Worm (Caenorhabditis elegans) whole organism, L1 larva: Measurements from ENCODE around the gene smc-5.

ENCODE experiments used
- C04F5.9 ChIP-seq: sonication (generic microtip); optimal IDR thresholded peaks from 2 replicates; lab custom pipeline; 2016; ENCODE audit warnings: missing genetic modification characterization, missing compliant biosample characterization
- C16A3.4 ChIP-seq: fragments of 150-350 bp; optimal IDR thresholded peaks from 2 replicates; lab custom pipeline; 2014; ENCODE audit warnings: missing biosample characterization, missing genetic modification characterization
- C34B4.2 ChIP-seq: sonication (generic microtip); optimal IDR thresholded peaks from 2 replicates; lab custom pipeline; 2017; ENCODE audit warnings: mild to moderate bottlenecking, missing genetic modification characterization, missing compliant biosample characterization
- F16B12.6 ChIP-seq: fragments of 150-350 bp; optimal IDR thresholded peaks from 2 replicates; lab custom pipeline; 2014; ENCODE audit warnings: missing biosample characterization, missing genetic modification characterization
- alr-1 ChIP-seq: fragments of 200-800 bp; sonication (Bioruptor generic); optimal IDR thresholded peaks from 2 replicates; lab custom pipeline; 2018; ENCODE audit warnings: borderline replicate concordance, mild to moderate bottlenecking, missing genetic modification characterization, missing compliant biosample characterization
- aly-2 ChIP-seq: fragments of 150-350 bp; optimal IDR thresholded peaks from 2 replicates; lab custom pipeline; 2014; ENCODE audit warnings: missing biosample characterization, missing genetic modification characterization
- ceh-63 ChIP-seq: fragments of 200-800 bp; sonication (Bioruptor generic); optimal IDR thresholded peaks from 2 replicates; lab custom pipeline; 2018; ENCODE audit warnings: mild to moderate bottlenecking, missing genetic modification characterization, missing compliant biosample characterization
- ceh-8 ChIP-seq: fragments of 200-800 bp; sonication (Bioruptor generic); optimal IDR thresholded peaks from 2 replicates; lab custom pipeline; 2018; ENCODE audit warnings: mild to moderate bottlenecking, missing genetic modification characterization, moderate library complexity, missing compliant biosample characterization
- ceh-82 ChIP-seq, 3 experiments: fragments of 150-350 bp in 1 of 3; sonication (generic microtip) in 2 of 3; optimal IDR thresholded peaks; 2 replicates each; lab custom pipeline; 2014 to 2017; ENCODE audit warnings: missing biosample characterization in 3 of 3, missing genetic modification characterization in 3 of 3
- dsc-1 ChIP-seq: sonication (generic microtip); optimal IDR thresholded peaks from 2 replicates; lab custom pipeline; 2016; ENCODE audit warnings: mild to moderate bottlenecking, missing genetic modification characterization, missing compliant biosample characterization
- efl-1 ChIP-seq, 4 experiments: fragments of 150-350 bp; optimal IDR thresholded peaks in 3 of 4; peaks in 1 of 4; 1 replicate in 1 of 4; 2 replicates in 3 of 4; lab custom pipeline; 2014; ENCODE audit warnings: missing biosample characterization in 2 of 4, missing genetic modification characterization in 2 of 4, missing genetic modification reagents in 2 of 4
- elt-2 ChIP-seq: sonication (generic microtip); optimal IDR thresholded peaks from 2 replicates; lab custom pipeline; 2016; ENCODE audit warnings: missing genetic modification characterization, mild to moderate bottlenecking, inconsistent platforms, missing compliant biosample characterization, missing genetic modification reagents
- fos-1 ChIP-seq: fragments of 150-350 bp; optimal IDR thresholded peaks from 2 replicates; lab custom pipeline; 2014; ENCODE audit warnings: missing biosample characterization, missing genetic modification characterization
- hlh-4 ChIP-seq: sonication (generic microtip); optimal IDR thresholded peaks from 2 replicates; lab custom pipeline; 2016; ENCODE audit warnings: mild to moderate bottlenecking, missing genetic modification characterization, missing compliant biosample characterization
- irx-1 ChIP-seq: sonication (generic microtip); optimal IDR thresholded peaks from 2 replicates; lab custom pipeline; 2016; ENCODE audit warnings: missing genetic modification characterization, missing compliant biosample characterization
- lin-13 ChIP-seq: fragments of 150-350 bp; optimal IDR thresholded peaks from 2 replicates; lab custom pipeline; 2014; ENCODE audit warnings: missing biosample characterization, missing genetic modification reagents, missing genetic modification characterization
- lin-14 ChIP-seq: fragments of 200-800 bp; sonication (Bioruptor generic); optimal IDR thresholded peaks from 2 replicates; lab custom pipeline; 2018; ENCODE audit warnings: mild to moderate bottlenecking, missing genetic modification characterization, moderate library complexity, missing compliant biosample characterization
- lin-35 ChIP-seq, 2 experiments: fragments of 150-350 bp; optimal IDR thresholded peaks; 2 replicates each; lab custom pipeline; 2014; ENCODE audit warnings: missing biosample characterization in 2 of 2, missing genetic modification characterization in 2 of 2, missing genetic modification reagents in 2 of 2
- lsy-2 ChIP-seq, 2 experiments: fragments of 150-350 bp; optimal IDR thresholded peaks; 2 replicates each; lab custom pipeline; 2014; ENCODE audit warnings: missing biosample characterization in 2 of 2, missing genetic modification characterization in 2 of 2
- mep-1 ChIP-seq: fragments of 150-350 bp; optimal IDR thresholded peaks from 2 replicates; lab custom pipeline; 2014; ENCODE audit warnings: missing biosample characterization, missing genetic modification characterization
- nhr-11 ChIP-seq: fragments of 150-350 bp; optimal IDR thresholded peaks from 2 replicates; lab custom pipeline; 2014; ENCODE audit warnings: missing biosample characterization, missing genetic modification characterization
- nhr-12 ChIP-seq: sonication (generic microtip); optimal IDR thresholded peaks from 2 replicates; lab custom pipeline; 2017; ENCODE audit warnings: missing biosample characterization, missing genetic modification characterization
- nhr-19 ChIP-seq: fragments of 200-800 bp; sonication (Bioruptor generic); conservative IDR thresholded peaks from 2 replicates; pipeline ENCODE4 v1.3.6; 2022; ENCODE audit warnings: missing genetic modification characterization, missing compliant biosample characterization
- nhr-20 ChIP-seq: sonication (generic microtip); optimal IDR thresholded peaks from 2 replicates; lab custom pipeline; 2016; ENCODE audit warnings: mild to moderate bottlenecking, missing genetic modification characterization, missing compliant biosample characterization
- nhr-237 ChIP-seq: fragments of 150-350 bp; optimal IDR thresholded peaks from 2 replicates; lab custom pipeline; 2014; ENCODE audit warnings: missing biosample characterization, missing genetic modification characterization
- nhr-28 ChIP-seq: fragments of 150-350 bp; optimal IDR thresholded peaks from 2 replicates; lab custom pipeline; 2014; ENCODE audit warnings: missing biosample characterization, missing genetic modification characterization
- nhr-71 ChIP-seq: sonication (generic microtip); optimal IDR thresholded peaks from 2 replicates; lab custom pipeline; 2016; ENCODE audit warnings: mild to moderate bottlenecking, missing genetic modification characterization, moderate library complexity, missing compliant biosample characterization
- nhr-76 ChIP-seq: sonication (generic microtip); optimal IDR thresholded peaks from 2 replicates; lab custom pipeline; 2017; ENCODE audit warnings: missing biosample characterization, missing genetic modification characterization
- nhr-85 ChIP-seq: sonication (generic microtip); peaks from one replicate; lab custom pipeline; 2016; ENCODE audit warnings: missing genetic modification characterization, inconsistent platforms, missing compliant biosample characterization
- pag-3 ChIP-seq: sonication (generic microtip); optimal IDR thresholded peaks from 2 replicates; lab custom pipeline; 2017; ENCODE audit warnings: missing genetic modification characterization, mild to moderate bottlenecking, missing compliant biosample characterization, antibody characterized with exemption, borderline replicate concordance; ENCODE audit not compliant: insufficient read depth
- pax-3 ChIP-seq: fragments of 200-800 bp; sonication (Bioruptor generic); optimal IDR thresholded peaks from 2 replicates; lab custom pipeline; 2018; ENCODE audit warnings: mild to moderate bottlenecking, missing genetic modification characterization, moderate library complexity, missing compliant biosample characterization
- rnt-1 ChIP-seq: sonication (generic microtip); optimal IDR thresholded peaks from 2 replicates; lab custom pipeline; 2016; ENCODE audit warnings: mild to moderate bottlenecking, missing genetic modification characterization, moderate library complexity, missing compliant biosample characterization
- sox-4 ChIP-seq: sonication (generic microtip); optimal IDR thresholded peaks from 2 replicates; lab custom pipeline; 2016; ENCODE audit warnings: missing genetic modification characterization, missing compliant biosample characterization
- tlp-1 ChIP-seq: fragments of 150-350 bp; optimal IDR thresholded peaks from 2 replicates; lab custom pipeline; 2014; ENCODE audit warnings: missing biosample characterization, missing genetic modification characterization
- unc-130 ChIP-seq: fragments of 150-350 bp; optimal IDR thresholded peaks from 2 replicates; lab custom pipeline; 2017; ENCODE audit warnings: missing biosample characterization, missing genetic modification characterization, inconsistent platforms
- unc-30 ChIP-seq: sonication (generic microtip); optimal IDR thresholded peaks from 2 replicates; lab custom pipeline; 2017; ENCODE audit warnings: missing biosample characterization, missing genetic modification characterization
- unc-62 ChIP-seq: fragments of 150-350 bp; optimal IDR thresholded peaks from 2 replicates; lab custom pipeline; 2014; ENCODE audit warnings: missing biosample characterization, missing genetic modification reagents, missing genetic modification characterization
- unc-86 ChIP-seq: sonication (generic microtip); optimal IDR thresholded peaks from 2 replicates; lab custom pipeline; 2016; ENCODE audit warnings: missing genetic modification characterization, missing compliant biosample characterization
- xbp-1 ChIP-seq: sonication (generic microtip); optimal IDR thresholded peaks from 2 replicates; lab custom pipeline; 2016; ENCODE audit warnings: missing genetic modification characterization, missing compliant biosample characterization
- ztf-11 ChIP-seq, 2 experiments: sonication (generic microtip); optimal IDR thresholded peaks; 2 replicates each; lab custom pipeline; 2016 to 2017; ENCODE audit warnings: missing genetic modification characterization in 2 of 2, missing biosample characterization in 1 of 2, missing compliant biosample characterization in 1 of 2

Gene smc-5

ce11 chrII:5019389-5020108 is 42.4 kb upstream of the smc-5 start (continued):
- TF ChIP-seq hlh-4 (tag; lab: Kevin White, UChicago) (no peak), ztf-11 (tag; optimal IDR thresholded peaks at IDR 0.05; lab: Kevin White, UChicago) (no peak), ceh-8 (GFP tag; lab: Kevin White, UChicago) (no peak), nhr-12 (no peak)

ce11 chrII:5020513-5021081 is 41.3 kb upstream of the smc-5 start:
- TF ChIP-seq nhr-11 (tag; lab: Kevin White, UChicago): no peak
- no peak for TF ChIP-seq sox-4
- no peak for TF ChIP-seq alr-1 (tag; lab: Kevin White, UChicago)
- no peak for TF ChIP-seq pag-3 (tag; lab: Kevin White, UChicago)
- no peak for TF ChIP-seq tlp-1 (tag; lab: Kevin White, UChicago)
- TF ChIP-seq lin-14 (GFP tag; lab: Kevin White, UChicago): peak; percentile 39
- no peak for TF ChIP-seq nhr-28 (tag; lab: Kevin White, UChicago)
- TF ChIP-seq rnt-1: peak; percentile 21
- no peak for TF ChIP-seq fos-1
- no peak for TF ChIP-seq efl-1 (optimal IDR thresholded peaks at IDR 0.05; lab: Kevin White, UChicago)
- peak in 1 of 2 experiments; percentile 62 for TF ChIP-seq efl-1 (GFP tag; optimal IDR thresholded peaks at IDR 0.05 in 1 of 2; lab: Kevin White, UChicago)
- no peak for TF ChIP-seq ceh-63 (GFP tag; lab: Kevin White, UChicago)
- no peak for TF ChIP-seq unc-62 (GFP tag; lab: Kevin White, UChicago)
- no peak for TF ChIP-seq ztf-11 (tag; optimal IDR thresholded peaks at IDR 0.05; lab: Kevin White, UChicago)
- TF ChIP-seq ceh-82 (tag; optimal IDR thresholded peaks at IDR 0.05; lab: Kevin White, UChicago): no peak
- peak; percentile 6 for TF ChIP-seq nhr-20 (tag; lab: Kevin White, UChicago)
- 0 out of 2 replicates have a peak, but pooled peaks have one; percentile 3 for TF ChIP-seq nhr-19
- TF ChIP-seq C34B4.2 (tag; lab: Kevin White, UChicago): no peak
- peak in 1 of 2 experiments; percentile 5 for TF ChIP-seq lsy-2 (tag; optimal IDR thresholded peaks at IDR 0.05; lab: Kevin White, UChicago)
- TF ChIP-seq nhr-85 (tag; lab: Kevin White, UChicago): no peak
- TF ChIP-seq elt-2 (tag; lab: Kevin White, UChicago): peak; percentile 88
- peak; percentile 29 for TF ChIP-seq nhr-71 (tag; lab: Kevin White, UChicago)
- TF ChIP-seq aly-2 (tag; lab: Kevin White, UChicago): no peak
- no peak for TF ChIP-seq unc-30
- no peak for TF ChIP-seq lin-13
- TF ChIP-seq dsc-1 (tag; lab: Kevin White, UChicago): no peak
- no peak for TF ChIP-seq pax-3 (tag; lab: Kevin White, UChicago)
- no peak for TF ChIP-seq nhr-76 (tag; lab: Kevin White, UChicago)
- no peak for TF ChIP-seq nhr-237 (tag; lab: Kevin White, UChicago)
- TF ChIP-seq mep-1 (tag; lab: Kevin White, UChicago): no peak
- TF ChIP-seq F16B12.6 (tag; lab: Kevin White, UChicago): no peak
- TF ChIP-seq C16A3.4: no peak
- TF ChIP-seq lin-35 (GFP tag; optimal IDR thresholded peaks at IDR 0.05; lab: Kevin White, UChicago): no peak
- TF ChIP-seq xbp-1 (tag; lab: Kevin White, UChicago): no peak
- no peak for TF ChIP-seq unc-86 (tag; lab: Kevin White, UChicago)
- no peak for TF ChIP-seq irx-1 (tag; lab: Kevin White, UChicago)
- no peak for TF ChIP-seq unc-130
- TF ChIP-seq C04F5.9 (tag; lab: Kevin White, UChicago): no peak
- TF ChIP-seq, all 84 proteins: peak for 8
